Fruit fly (Drosophila melanogaster) whole organism, embryonic: Measurements from ENCODE around the gene CG33160.

Source experiments
- Bdp1 ChIP-seq: fragments of 200-800 bp; sonication (Bioruptor generic); optimal IDR thresholded peaks from 3 replicates; lab custom pipeline; 2016; ENCODE audit warnings: missing biosample characterization, missing genetic modification characterization
- CG10565 ChIP-seq: fragments of 200-800 bp; sonication (Bioruptor generic); optimal IDR thresholded peaks from 3 replicates; lab custom pipeline; 2016; ENCODE audit warnings: missing biosample characterization, mild to moderate bottlenecking, missing genetic modification characterization
- CG11560 ChIP-seq: fragments of 200-800 bp; sonication (Bioruptor generic); IDR thresholded peaks from 3 replicates; pipeline ENCODE4 v1.3.6; 2022; ENCODE audit warnings: missing biosample characterization, missing genetic modification characterization
- CG11696 ChIP-seq: fragments of 200-800 bp; sonication (Bioruptor generic); IDR thresholded peaks from 2 replicates; pipeline ENCODE4 v1.3.6; 2022; ENCODE audit warnings: missing biosample characterization, missing genetic modification characterization
- CG12155 ChIP-seq: fragments of 200-800 bp; sonication (Bioruptor generic); optimal IDR thresholded peaks from 3 replicates; lab custom pipeline; 2016; ENCODE audit warnings: missing biosample characterization, missing genetic modification characterization
- CG13287 ChIP-seq: fragments of 200-800 bp; sonication (Bioruptor generic); IDR thresholded peaks from 2 replicates; pipeline ENCODE4 v1.3.6; 2022; ENCODE audit warnings: missing biosample characterization, missing genetic modification characterization; ENCODE audit not compliant: partially characterized antibody
- CG14667 ChIP-seq: fragments of 200-800 bp; sonication (Bioruptor generic); IDR thresholded peaks from 2 replicates; pipeline ENCODE4 v1.3.6; 2022; ENCODE audit warnings: missing biosample characterization, missing genetic modification characterization
- CG17359 ChIP-seq: fragments of 200-800 bp; sonication (Bioruptor generic); optimal IDR thresholded peaks from 3 replicates; lab custom pipeline; 2018; ENCODE audit warnings: missing biosample characterization, mild to moderate bottlenecking, missing genetic modification characterization, moderate library complexity
- CG18262 ChIP-seq: fragments of 200-800 bp; optimal IDR thresholded peaks from 3 replicates; lab custom pipeline; 2019; ENCODE audit warnings: missing biosample characterization, mild to moderate bottlenecking, missing genetic modification characterization, moderate library complexity
- CG3065 ChIP-seq: fragments of 200-800 bp; sonication (Bioruptor generic); optimal IDR thresholded peaks from 2 replicates; lab custom pipeline; 2016; ENCODE audit warnings: missing biosample characterization, missing genetic modification characterization
- CG5180 ChIP-seq: fragments of 200-800 bp; sonication (Bioruptor generic); optimal IDR thresholded peaks from 3 replicates; lab custom pipeline; 2017; ENCODE audit warnings: missing biosample characterization, missing genetic modification characterization, mild to moderate bottlenecking, moderate library complexity, missing genetic modification reagents
- CG7357 ChIP-seq: fragments of 200-800 bp; sonication (Bioruptor generic); IDR thresholded peaks from 3 replicates; pipeline ENCODE4 v1.3.6; 2022; ENCODE audit warnings: missing biosample characterization, missing genetic modification characterization
- CG7556 ChIP-seq: fragments of 200-800 bp; sonication (Bioruptor generic); optimal IDR thresholded peaks from 2 replicates; lab custom pipeline; 2017; ENCODE audit warnings: missing biosample characterization, mild to moderate bottlenecking, missing genetic modification characterization
- CG7839 ChIP-seq: fragments of 200-800 bp; sonication (Bioruptor generic); optimal IDR thresholded peaks from 3 replicates; lab custom pipeline; 2018; ENCODE audit warnings: missing biosample characterization, mild to moderate bottlenecking, missing genetic modification characterization, moderate library complexity
- Dip2 ChIP-seq: fragments of 200-800 bp; sonication (Bioruptor generic); IDR thresholded peaks from 2 replicates; pipeline ENCODE4 v1.3.6; 2022; ENCODE audit warnings: missing biosample characterization, missing genetic modification characterization
- Fer1 ChIP-seq: fragments of 200-800 bp; sonication (Bioruptor generic); optimal IDR thresholded peaks from 2 replicates; lab custom pipeline; 2017; ENCODE audit warnings: missing biosample characterization, mild to moderate bottlenecking, missing genetic modification characterization
- Lhr ChIP-seq: fragments of 200-800 bp; sonication (Bioruptor generic); optimal IDR thresholded peaks from 3 replicates; lab custom pipeline; 2017; ENCODE audit warnings: mild to moderate bottlenecking, missing biosample characterization, missing genetic modification reagents, missing genetic modification characterization
- MBD-R2 ChIP-seq: fragments of 200-800 bp; sonication (Bioruptor generic); IDR thresholded peaks from 2 replicates; pipeline ENCODE4 v1.3.6; 2022; ENCODE audit warnings: missing biosample characterization, missing genetic modification characterization
- MTF-1 ChIP-seq: fragments of 200-800 bp; sonication (Bioruptor generic); optimal IDR thresholded peaks from 2 replicates; lab custom pipeline; 2018; ENCODE audit warnings: missing biosample characterization, mild to moderate bottlenecking, missing genetic modification characterization, borderline replicate concordance
- NfI ChIP-seq: fragments of 200-800 bp; sonication (Bioruptor generic); optimal IDR thresholded peaks from 3 replicates; lab custom pipeline; 2018; ENCODE audit warnings: missing biosample characterization, mild to moderate bottlenecking, missing genetic modification characterization, moderate library complexity
- Opbp ChIP-seq: fragments of 200-800 bp; sonication (Bioruptor generic); IDR thresholded peaks from 3 replicates; pipeline ENCODE4 v1.3.6; 2022; ENCODE audit warnings: missing biosample characterization, missing genetic modification characterization; ENCODE audit not compliant: partially characterized antibody
- TFAM ChIP-seq: fragments of 200-800 bp; sonication (Bioruptor generic); optimal IDR thresholded peaks from 2 replicates; lab custom pipeline; 2017; ENCODE audit warnings: missing biosample characterization, missing genetic modification characterization, inconsistent platforms
- Usf ChIP-seq: fragments of 200-800 bp; sonication (Bioruptor generic); optimal IDR thresholded peaks from 2 replicates; lab custom pipeline; 2017; ENCODE audit warnings: missing genotype, missing biosample characterization, missing genetic modification characterization
- ac ChIP-seq: fragments of 200-800 bp; sonication (Bioruptor generic); optimal IDR thresholded peaks from 3 replicates; lab custom pipeline; 2017; ENCODE audit warnings: missing biosample characterization, mild to moderate bottlenecking, missing genetic modification characterization
- aop ChIP-seq: fragments of 200-800 bp; sonication (Bioruptor generic); IDR thresholded peaks from 2 replicates; pipeline ENCODE4 v1.3.6; 2022; ENCODE audit warnings: missing biosample characterization, missing genetic modification characterization
- ash1 ChIP-seq: fragments of 200-800 bp; sonication (Bioruptor generic); optimal IDR thresholded peaks from 2 replicates; lab custom pipeline; 2018; ENCODE audit warnings: missing biosample characterization, mild to moderate bottlenecking, missing genetic modification characterization
- bsh ChIP-seq, 2 experiments: fragments of 200-800 bp; sonication (Bioruptor generic); optimal IDR thresholded peaks; 2 replicates each; lab custom pipeline; 2017 to 2018; ENCODE audit warnings: mild to moderate bottlenecking in 2 of 2, missing biosample characterization in 2 of 2, missing genetic modification characterization in 2 of 2, moderate library complexity in 1 of 2
- dan ChIP-seq: fragments of 200-800 bp; sonication (Bioruptor generic); IDR thresholded peaks from 2 replicates; pipeline ENCODE4 v1.3.6; 2022; ENCODE audit warnings: missing biosample characterization, missing genetic modification characterization
- dati ChIP-seq: fragments of 200-800 bp; sonication (Bioruptor generic); IDR thresholded peaks from 2 replicates; pipeline ENCODE4 v1.3.6; 2022; ENCODE audit warnings: missing biosample characterization, missing genetic modification characterization
- dmrt11E ChIP-seq: fragments of 200-800 bp; sonication (Bioruptor generic); optimal IDR thresholded peaks from 3 replicates; lab custom pipeline; 2018; ENCODE audit warnings: missing biosample characterization, mild to moderate bottlenecking, missing genetic modification characterization, moderate library complexity
- ftz-f1 ChIP-seq: fragments of 200-800 bp; sonication (Bioruptor generic); optimal IDR thresholded peaks from 2 replicates; lab custom pipeline; 2016; ENCODE audit warnings: missing biosample characterization, missing genetic modification characterization
- gcm2 ChIP-seq: fragments of 200-800 bp; sonication (Bioruptor generic); optimal IDR thresholded peaks from 2 replicates; lab custom pipeline; 2016; ENCODE audit warnings: missing biosample characterization, missing genetic modification characterization
- jigr1 ChIP-seq: fragments of 200-800 bp; sonication (Bioruptor generic); IDR thresholded peaks from 3 replicates; pipeline ENCODE4 v1.3.6; 2022; ENCODE audit warnings: missing biosample characterization, missing genetic modification characterization
- jumu ChIP-seq: fragments of 200-800 bp; sonication (Bioruptor generic); optimal IDR thresholded peaks from 3 replicates; lab custom pipeline; 2016; ENCODE audit warnings: missing biosample characterization, missing genetic modification characterization
- lbe ChIP-seq: fragments of 200-800 bp; sonication (Bioruptor generic); optimal IDR thresholded peaks from 2 replicates; lab custom pipeline; 2016; ENCODE audit warnings: missing biosample characterization, mild to moderate bottlenecking, missing genetic modification characterization
- lov ChIP-seq, 2 experiments: fragments of 200-800 bp in 1 of 2; fragments of >200 bp in 1 of 2; sonication (Bioruptor generic) in 1 of 2; IDR thresholded peaks in 1 of 2; optimal IDR thresholded peaks in 1 of 2; 2 replicates in 1 of 2; 3 replicates in 1 of 2; pipeline versions ENCODE4 v1.3.6 to Lab custom; 2017 to 2022; ENCODE audit warnings: missing biosample characterization in 1 of 2, missing genetic modification characterization in 1 of 2
- pho ChIP-seq: fragments of 200-800 bp; sonication (Bioruptor generic); optimal IDR thresholded peaks from 2 replicates; lab custom pipeline; 2016; ENCODE audit warnings: missing biosample characterization, missing genetic modification characterization
- pum ChIP-seq: fragments of 200-800 bp; sonication (Bioruptor generic); optimal IDR thresholded peaks from 2 replicates; lab custom pipeline; 2016; ENCODE audit warnings: missing biosample characterization, missing genetic modification characterization
- ro ChIP-seq: fragments of 200-800 bp; sonication (Bioruptor generic); IDR thresholded peaks from 2 replicates; pipeline ENCODE4 v1.3.6; 2022; ENCODE audit warnings: missing biosample characterization, missing genetic modification characterization
- schlank ChIP-seq: fragments of 200-800 bp; sonication (Bioruptor generic); optimal IDR thresholded peaks from 2 replicates; lab custom pipeline; 2018; ENCODE audit warnings: missing biosample characterization, mild to moderate bottlenecking, missing genetic modification characterization
- sd ChIP-seq: fragments of 200-800 bp; sonication (Bioruptor generic); optimal IDR thresholded peaks from 3 replicates; lab custom pipeline; 2018; ENCODE audit warnings: missing biosample characterization, mild to moderate bottlenecking, missing genetic modification characterization, moderate library complexity
- sim ChIP-seq: fragments of 200-800 bp; sonication (Bioruptor generic); IDR thresholded peaks from 2 replicates; pipeline ENCODE4 v1.3.6; 2022; ENCODE audit warnings: missing biosample characterization, missing genetic modification characterization
- sisA ChIP-seq: fragments of 200-800 bp; sonication (Bioruptor generic); IDR thresholded peaks from 2 replicates; pipeline ENCODE4 v1.3.6; 2022; ENCODE audit warnings: missing biosample characterization, missing genetic modification characterization
- ssp ChIP-seq: fragments of 200-800 bp; sonication (Bioruptor generic); IDR thresholded peaks from 2 replicates; pipeline ENCODE4 v1.3.6; 2022; ENCODE audit warnings: missing biosample characterization, missing genetic modification characterization
- tap ChIP-seq: fragments of 200-800 bp; optimal IDR thresholded peaks from 3 replicates; lab custom pipeline; 2019; ENCODE audit warnings: missing biosample characterization, mild to moderate bottlenecking, missing genetic modification characterization, moderate library complexity
- tna ChIP-seq: fragments of 200-800 bp; sonication (Bioruptor generic); IDR thresholded peaks from 2 replicates; pipeline ENCODE4 v1.3.6; 2022; ENCODE audit warnings: missing biosample characterization, missing genetic modification characterization; ENCODE audit not compliant: partially characterized antibody
- trem ChIP-seq: fragments of 200-800 bp; optimal IDR thresholded peaks from 3 replicates; lab custom pipeline; 2019; ENCODE audit warnings: missing biosample characterization, mild to moderate bottlenecking, missing genetic modification characterization, moderate library complexity
- twi ChIP-seq: fragments of 200-800 bp; optimal IDR thresholded peaks from 2 replicates; lab custom pipeline; 2019; ENCODE audit warnings: missing biosample characterization, mild to moderate bottlenecking, missing genetic modification characterization, moderate library complexity
- unc-4 ChIP-seq: fragments of 200-800 bp; sonication (Bioruptor generic); IDR thresholded peaks from 2 replicates; pipeline ENCODE4 v1.3.6; 2022; ENCODE audit warnings: missing biosample characterization, missing genetic modification characterization; ENCODE audit not compliant: partially characterized antibody

The CG33160 gene

dm6 chr3L:3192912-3193311 is 13.3 kb downstream of the CG33160 start, which contains the start of gene Hsp83:
Hsp83 (plus strand) TSS chr3L:3192969.
- TF ChIP-seq CG7357 (GFP tag; lab: Robert Waterston, UW) (peak; percentile 61; the same call in 2 of the 3 replicates), aop (GFP tag; lab: Robert Waterston, UW) (0 out of 2 replicates have a peak, but pooled peaks have one; percentile 41), Fer1 (peak; percentile 100), dan (GFP tag; lab: Robert Waterston, UW) (no peak), dati (GFP tag; lab: Robert Waterston, UW) (peak; percentile 88), TFAM (GFP tag; lab: Kevin White, UChicago) (peak; percentile 89), CG7839 (tag; lab: Kevin White, UChicago) (peak; percentile 91), CG5180 (GFP tag; lab: Kevin White, UChicago) (peak; percentile 92), trem (tag; lab: Kevin White, UChicago) (peak; percentile 83), lbe (GFP tag; lab: Kevin White, UChicago) (peak; percentile 95), tap (tag; lab: Kevin White, UChicago) (peak; percentile 92), ssp (GFP tag; lab: Robert Waterston, UW) (peak; percentile 65), CG10565 (GFP tag; lab: Kevin White, UChicago) (peak; percentile 60), unc-4 (GFP tag; lab: Robert Waterston, UW) (peak; percentile 0; the same call in 1 of the 2 replicates), Bdp1 (GFP tag; lab: Kevin White, UChicago) (peak; percentile 89), Lhr (GFP tag; lab: Kevin White, UChicago) (peak; percentile 91), CG7556 (GFP tag; lab: Kevin White, UChicago) (peak; percentile 88), MTF-1 (peak; percentile 99), CG17359 (tag; lab: Kevin White, UChicago) (peak; percentile 95), sisA (GFP tag; lab: Robert Waterston, UW) (peak; percentile 38; the same call in 1 of the 2 replicates), tna (GFP tag; lab: Robert Waterston, UW) (no peak), ftz-f1 (peak; percentile 80), CG3065 (GFP tag; lab: Kevin White, UChicago) (peak; percentile 94), MBD-R2 (GFP tag; lab: Robert Waterston, UW) (peak; percentile 55; the same call in 1 of the 2 replicates), bsh (GFP tag; optimal IDR thresholded peaks at IDR 0.05; lab: Kevin White, UChicago) (peak; percentile 90 to 91), twi (tag; lab: Kevin White, UChicago) (peak; percentile 76), Dip2 (no peak), CG12155 (GFP tag; lab: Kevin White, UChicago) (peak; percentile 74), jigr1 (GFP tag; lab: Robert Waterston, UW) (no peak), Usf (GFP tag; lab: Kevin White, UChicago) (peak; percentile 65), dmrt11E (tag; lab: Kevin White, UChicago) (peak; percentile 81), pho (GFP tag; lab: Kevin White, UChicago) (peak; percentile 93), Opbp (GFP tag; lab: Robert Waterston, UW) (peak; percentile 57; the same call in 2 of the 3 replicates), CG18262 (tag; lab: Kevin White, UChicago) (peak; percentile 83), pum (GFP tag; lab: Kevin White, UChicago) (peak; percentile 81), gcm2 (peak; percentile 92), CG11696 (GFP tag; lab: Robert Waterston, UW) (peak; percentile 79), ash1 (GFP tag; lab: Kevin White, UChicago) (peak; percentile 99), jumu (GFP tag; lab: Kevin White, UChicago) (peak; percentile 88), NfI (GFP tag; lab: Kevin White, UChicago) (peak; percentile 98), CG13287 (no peak), sd (no peak), schlank (peak; percentile 99), sim (GFP tag; lab: Robert Waterston, UW) (peak; percentile 92), CG14667 (GFP tag; lab: Robert Waterston, UW) (peak; percentile 31; the same call in 1 of the 2 replicates), ac (peak; percentile 93), ro (peak; percentile 40; the same call in 1 of the 2 replicates), lov (optimal IDR thresholded peaks at IDR 0.05; lab: Kevin White, UChicago) (no peak), lov (GFP tag; IDR thresholded peaks at IDR 0.05; lab: Robert Waterston, UW) (peak; percentile 98), CG11560 (tag; lab: Robert Waterston, UW) (no peak; the same call in 2 of the 3 replicates)
